Worm (Caenorhabditis elegans) whole organism, mixed stage, embryonic: ENCODE measurements around the gene ZK1307.2.

Experiments used
- ceh-43 ChIP-seq: fragments of 200-800 bp; sonication (Bioruptor generic); optimal IDR thresholded peaks from 2 replicates; lab custom pipeline; 2018; ENCODE audit warnings: mild to moderate bottlenecking, missing genetic modification characterization, moderate library complexity, missing compliant biosample characterization
- cnd-1 ChIP-seq: fragments of 200-800 bp; sonication (Bioruptor generic); optimal IDR thresholded peaks from 2 replicates; lab custom pipeline; 2018; ENCODE audit warnings: mild to moderate bottlenecking, missing genetic modification characterization, missing compliant biosample characterization
- elt-3 ChIP-seq: fragments of 150-350 bp; optimal IDR thresholded peaks from 2 replicates; lab custom pipeline; 2014; ENCODE audit warnings: missing biosample characterization, missing genetic modification characterization
- lin-13 ChIP-seq: fragments of 150-350 bp; optimal IDR thresholded peaks from 2 replicates; lab custom pipeline; 2014; ENCODE audit warnings: missing biosample characterization, missing genetic modification characterization
- nhr-237 ChIP-seq: fragments of 150-350 bp; optimal IDR thresholded peaks from 2 replicates; lab custom pipeline; 2014; ENCODE audit warnings: missing biosample characterization, missing genetic modification characterization
- nhr-28 ChIP-seq: fragments of 150-350 bp; optimal IDR thresholded peaks from 2 replicates; lab custom pipeline; 2014; ENCODE audit warnings: missing biosample characterization, missing genetic modification characterization
- pha-4 ChIP-seq: fragments of 150-350 bp; optimal IDR thresholded peaks from 2 replicates; lab custom pipeline; 2018; ENCODE audit warnings: missing biosample characterization, missing genetic modification reagents, missing genetic modification characterization
- unc-39 ChIP-seq: fragments of 150-350 bp; optimal IDR thresholded peaks from 2 replicates; lab custom pipeline; 2014; ENCODE audit warnings: missing biosample characterization, missing genetic modification characterization
- unc-62 ChIP-seq: fragments of 150-350 bp; optimal IDR thresholded peaks from 2 replicates; lab custom pipeline; 2014; ENCODE audit warnings: missing biosample characterization, missing genetic modification reagents, missing genetic modification characterization

- TF ChIP-seq ceh-43 (GFP tag; lab: Kevin White, UChicago) (no peak), cnd-1 (tag; lab: Kevin White, UChicago) (peak; percentile 40), nhr-237 (tag; lab: Kevin White, UChicago) (peak; percentile 14), nhr-28 (tag; lab: Kevin White, UChicago) (no peak), unc-39 (tag; lab: Kevin White, UChicago) (no peak), elt-3 (tag; lab: Kevin White, UChicago) (no peak), pha-4 (tag; lab: Kevin White, UChicago) (peak; percentile 41), lin-13 (peak; percentile 61), unc-62 (GFP tag; lab: Kevin White, UChicago) (peak; percentile 76)
These were observed 7.6 kb downstream of the ZK1307.2 start for ce11 chrII:9646122-9646555.
